Worm (Caenorhabditis elegans) whole organism, mixed stage, embryonic: Measurements from ENCODE around the gene F57G9.7.

Experiments
- M03D4.4 ChIP-seq: sonication (generic microtip); optimal IDR thresholded peaks from 2 replicates; lab custom pipeline; 2017; ENCODE audit warnings: mild to moderate bottlenecking, missing genetic modification characterization, missing compliant biosample characterization
- bed-3 ChIP-seq: fragments of 200-800 bp; sonication (Bioruptor generic); optimal IDR thresholded peaks from 3 replicates; lab custom pipeline; 2018; ENCODE audit warnings: mild to moderate bottlenecking, missing genetic modification characterization, moderate library complexity, missing compliant biosample characterization
- blmp-1 ChIP-seq: fragments of 150-350 bp; optimal IDR thresholded peaks from 2 replicates; lab custom pipeline; 2014; ENCODE audit warnings: missing biosample characterization, missing genetic modification characterization
- ceh-39 ChIP-seq: fragments of 150-350 bp; optimal IDR thresholded peaks from 2 replicates; lab custom pipeline; 2014; ENCODE audit warnings: missing biosample characterization, missing genetic modification characterization
- ceh-43 ChIP-seq: fragments of 200-800 bp; sonication (Bioruptor generic); optimal IDR thresholded peaks from 2 replicates; lab custom pipeline; 2018; ENCODE audit warnings: mild to moderate bottlenecking, missing genetic modification characterization, moderate library complexity, missing compliant biosample characterization
- ceh-83 ChIP-seq: fragments of 200-800 bp; sonication (Bioruptor generic); optimal IDR thresholded peaks from 2 replicates; lab custom pipeline; 2018; ENCODE audit warnings: mild to moderate bottlenecking, missing genetic modification characterization, missing compliant biosample characterization
- ces-1 ChIP-seq: fragments of 150-350 bp; optimal IDR thresholded peaks from 2 replicates; lab custom pipeline; 2014; ENCODE audit warnings: missing biosample characterization, missing genetic modification reagents, missing genetic modification characterization
- cnd-1 ChIP-seq: fragments of 200-800 bp; sonication (Bioruptor generic); optimal IDR thresholded peaks from 2 replicates; lab custom pipeline; 2018; ENCODE audit warnings: mild to moderate bottlenecking, missing genetic modification characterization, missing compliant biosample characterization
- drap-1 ChIP-seq: fragments of 200-800 bp; sonication (Bioruptor generic); optimal IDR thresholded peaks from 3 replicates; lab custom pipeline; 2018; ENCODE audit warnings: mild to moderate bottlenecking, missing genetic modification characterization, missing compliant biosample characterization
- elt-1 ChIP-seq: sonication (generic microtip); optimal IDR thresholded peaks from 2 replicates; lab custom pipeline; 2017; ENCODE audit warnings: missing genetic modification characterization, mild to moderate bottlenecking, missing compliant biosample characterization, antibody characterized with exemption, moderate library complexity, borderline replicate concordance; ENCODE audit not compliant: insufficient read depth
- elt-3 ChIP-seq: fragments of 150-350 bp; optimal IDR thresholded peaks from 2 replicates; lab custom pipeline; 2014; ENCODE audit warnings: missing biosample characterization, missing genetic modification characterization
- flh-1 ChIP-seq: fragments of 200-800 bp; sonication (Bioruptor generic); optimal IDR thresholded peaks from 2 replicates; lab custom pipeline; 2018; ENCODE audit warnings: mild to moderate bottlenecking, missing genetic modification characterization, moderate library complexity, missing compliant biosample characterization
- ham-2 ChIP-seq: fragments of 200-800 bp; sonication (Bioruptor generic); optimal IDR thresholded peaks from 2 replicates; lab custom pipeline; 2018; ENCODE audit warnings: mild to moderate bottlenecking, missing genetic modification characterization, missing compliant biosample characterization
- hlh-1 ChIP-seq: fragments of 150-350 bp; optimal IDR thresholded peaks from 2 replicates; lab custom pipeline; 2014; ENCODE audit warnings: missing biosample characterization, missing genetic modification reagents, missing genetic modification characterization
- lin-13 ChIP-seq: fragments of 150-350 bp; optimal IDR thresholded peaks from 2 replicates; lab custom pipeline; 2014; ENCODE audit warnings: missing biosample characterization, missing genetic modification characterization
- lin-32 ChIP-seq: fragments of 200-800 bp; sonication (Bioruptor generic); optimal IDR thresholded peaks from 2 replicates; lab custom pipeline; 2018; ENCODE audit warnings: mild to moderate bottlenecking, missing genetic modification characterization, missing compliant biosample characterization
- lsy-2 ChIP-seq: fragments of 150-350 bp; optimal IDR thresholded peaks from 2 replicates; lab custom pipeline; 2014; ENCODE audit warnings: missing biosample characterization, missing genetic modification characterization
- mep-1 ChIP-seq: fragments of 150-350 bp; optimal IDR thresholded peaks from 2 replicates; lab custom pipeline; 2017; ENCODE audit warnings: missing biosample characterization, missing genetic modification reagents, missing genetic modification characterization, inconsistent platforms
- mls-2 ChIP-seq: sonication (generic microtip); optimal IDR thresholded peaks from 2 replicates; lab custom pipeline; 2016; ENCODE audit warnings: mild to moderate bottlenecking, missing genetic modification characterization, moderate library complexity, missing compliant biosample characterization
- nhr-12 ChIP-seq: fragments of 150-350 bp; optimal IDR thresholded peaks from 2 replicates; lab custom pipeline; 2014; ENCODE audit warnings: missing biosample characterization, missing genetic modification characterization
- nhr-2 ChIP-seq: fragments of 150-350 bp; optimal IDR thresholded peaks from 2 replicates; lab custom pipeline; 2014; ENCODE audit warnings: missing biosample characterization, missing genetic modification characterization
- nhr-237 ChIP-seq: fragments of 150-350 bp; optimal IDR thresholded peaks from 2 replicates; lab custom pipeline; 2014; ENCODE audit warnings: missing biosample characterization, missing genetic modification characterization
- nhr-28 ChIP-seq: fragments of 150-350 bp; optimal IDR thresholded peaks from 2 replicates; lab custom pipeline; 2014; ENCODE audit warnings: missing biosample characterization, missing genetic modification characterization
- nhr-76 ChIP-seq: sonication (generic microtip); optimal IDR thresholded peaks from 2 replicates; lab custom pipeline; 2017; ENCODE audit warnings: missing biosample characterization, missing genetic modification characterization
- pha-4 ChIP-seq: fragments of 150-350 bp; optimal IDR thresholded peaks from 2 replicates; lab custom pipeline; 2018; ENCODE audit warnings: missing biosample characterization, missing genetic modification reagents, missing genetic modification characterization
- sem-2 ChIP-seq: fragments of 200-800 bp; sonication (Bioruptor generic); optimal IDR thresholded peaks from 2 replicates; lab custom pipeline; 2018; ENCODE audit warnings: mild to moderate bottlenecking, missing genetic modification characterization, missing compliant biosample characterization
- snpc-4 ChIP-seq: fragments of 150-350 bp; optimal IDR thresholded peaks from 2 replicates; lab custom pipeline; 2014; ENCODE audit warnings: missing biosample characterization, missing genetic modification characterization
- tbx-8 ChIP-seq: fragments of 200-800 bp; sonication (Bioruptor generic); optimal IDR thresholded peaks from 2 replicates; lab custom pipeline; 2018; ENCODE audit warnings: mild to moderate bottlenecking, missing genetic modification characterization, moderate library complexity, missing compliant biosample characterization
- unc-120 ChIP-seq: sonication (generic microtip); optimal IDR thresholded peaks from 2 replicates; lab custom pipeline; 2017; ENCODE audit warnings: missing genetic modification characterization, missing compliant biosample characterization; ENCODE audit not compliant: poor library complexity, severe bottlenecking
- unc-39 ChIP-seq: fragments of 150-350 bp; optimal IDR thresholded peaks from 2 replicates; lab custom pipeline; 2014; ENCODE audit warnings: missing biosample characterization, missing genetic modification characterization
- unc-62 ChIP-seq: fragments of 150-350 bp; optimal IDR thresholded peaks from 2 replicates; lab custom pipeline; 2014; ENCODE audit warnings: missing biosample characterization, missing genetic modification reagents, missing genetic modification characterization
- ztf-11 ChIP-seq: fragments of 150-350 bp; optimal IDR thresholded peaks from 2 replicates; lab custom pipeline; 2014; ENCODE audit warnings: missing biosample characterization, missing genetic modification characterization

F57G9.7 gene

DNA sequence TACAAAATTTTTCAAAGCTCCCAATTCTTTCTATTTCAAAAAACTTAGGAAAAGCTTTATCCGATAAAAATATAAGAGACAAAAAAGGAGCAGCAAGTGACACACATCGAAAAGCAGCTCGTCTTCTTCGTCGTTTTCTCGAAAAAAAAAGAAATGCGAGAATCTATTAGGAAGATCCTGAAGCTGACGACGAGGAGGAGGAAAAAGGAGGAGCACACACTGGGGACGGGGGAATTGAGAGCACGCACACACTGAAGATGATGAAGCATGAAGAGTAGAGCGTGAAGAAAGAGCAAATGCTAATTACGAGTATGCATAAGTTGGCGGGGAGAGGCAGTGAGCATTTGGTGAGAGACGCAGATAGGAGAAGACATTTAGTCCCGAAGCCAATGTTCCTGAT, 23.6 kb downstream of the F57G9.7 start:
- TF ChIP-seq cnd-1, result no peak
- TF ChIP-seq ces-1 (GFP tag; lab: Kevin White, UChicago), result peak; percentile 64
- TF ChIP-seq, all 35 proteins: peak for 1

DNA sequence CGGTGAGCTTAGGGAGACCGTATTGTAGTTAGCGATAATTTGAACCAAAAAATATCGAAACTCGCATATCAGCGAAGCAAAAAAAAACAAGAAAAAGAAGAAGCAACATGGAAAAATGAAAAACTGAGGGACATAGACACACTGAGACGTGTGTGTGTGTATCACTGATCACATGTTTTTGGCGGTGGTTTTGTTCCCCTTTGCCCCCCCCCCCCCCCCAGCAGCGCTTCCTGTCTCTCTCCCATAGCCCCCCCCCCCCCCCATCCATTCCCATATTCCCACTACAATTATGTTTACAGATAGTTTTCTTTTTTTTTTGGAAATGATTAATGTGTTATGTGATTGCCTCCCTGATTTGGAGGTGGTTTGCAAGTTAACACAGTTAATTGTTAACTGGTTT, 28.4 kb downstream of the F57G9.7 start:
- no peak for TF ChIP-seq lsy-2
- no peak for TF ChIP-seq ztf-11
- TF ChIP-seq unc-120, result no peak
- no peak for TF ChIP-seq elt-3 (tag; lab: Kevin White, UChicago)
- no peak for TF ChIP-seq M03D4.4
- TF ChIP-seq mep-1 (tag; lab: Kevin White, UChicago), result no peak
- no peak for TF ChIP-seq ces-1 (GFP tag; lab: Kevin White, UChicago)
- TF ChIP-seq nhr-237 (tag; lab: Kevin White, UChicago), result no peak
- no peak for TF ChIP-seq ceh-39 (tag; lab: Kevin White, UChicago)
- TF ChIP-seq snpc-4 (tag; lab: Kevin White, UChicago), result no peak
- TF ChIP-seq nhr-2 (tag; lab: Kevin White, UChicago), result no peak
- TF ChIP-seq ceh-43 (GFP tag; lab: Kevin White, UChicago), result no peak
- no peak for TF ChIP-seq lin-32 (GFP tag; lab: Kevin White, UChicago)
- no peak for TF ChIP-seq unc-62 (GFP tag; lab: Kevin White, UChicago)
- no peak for TF ChIP-seq bed-3
- TF ChIP-seq blmp-1, result no peak
- TF ChIP-seq nhr-28 (tag; lab: Kevin White, UChicago), result no peak
- no peak for TF ChIP-seq ceh-83 (GFP tag; lab: Kevin White, UChicago)
- TF ChIP-seq nhr-12 (tag; lab: Kevin White, UChicago), result no peak

DNA sequence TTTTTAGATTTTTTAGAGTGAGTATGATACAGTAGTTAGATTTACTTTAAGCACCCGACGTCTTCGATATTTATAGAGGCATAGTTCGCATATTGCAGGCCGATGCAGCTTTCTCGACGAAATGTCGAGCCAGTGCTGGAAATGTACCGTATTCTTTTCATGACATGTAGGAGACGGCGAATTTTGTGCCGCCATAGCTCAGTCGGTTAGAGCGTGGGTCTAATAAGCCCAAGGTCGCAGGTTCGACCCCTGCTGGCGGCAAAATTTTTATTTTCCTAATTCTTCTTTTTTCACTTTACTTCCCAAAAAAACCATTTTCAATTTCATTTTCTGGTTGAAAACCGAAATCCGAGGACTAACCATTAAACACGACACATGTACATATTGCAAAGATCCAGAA, 35.3 kb downstream of the F57G9.7 start:
- TF ChIP-seq flh-1 (no peak), ceh-83 (GFP tag; lab: Kevin White, UChicago) (peak; percentile 52)

DNA sequence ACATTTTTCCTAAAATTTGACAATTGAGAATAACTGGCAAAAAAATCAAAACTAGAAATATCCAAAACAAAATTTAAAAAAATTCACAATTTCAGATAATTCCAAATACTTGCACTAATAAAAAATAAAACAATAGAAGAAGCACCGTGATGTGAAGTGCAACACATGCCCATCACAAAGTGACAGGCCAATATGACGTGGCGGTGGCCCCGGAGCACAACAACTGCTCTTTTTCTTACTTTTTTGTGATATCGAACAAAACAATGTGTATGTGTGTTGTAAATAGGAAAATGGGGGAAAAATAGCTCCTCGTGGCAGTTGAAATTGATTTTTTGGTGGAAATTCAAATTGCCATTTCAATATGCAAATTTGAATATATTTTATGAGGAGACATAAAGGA, 43.7 kb downstream of the F57G9.7 start:
- TF ChIP-seq ham-2 (GFP tag; lab: Kevin White, UChicago) (no peak), drap-1 (GFP tag; lab: Kevin White, UChicago) (no peak), hlh-1 (tag; lab: Kevin White, UChicago) (peak; percentile 97), ces-1 (GFP tag; lab: Kevin White, UChicago) (no peak), nhr-28 (tag; lab: Kevin White, UChicago) (no peak), unc-62 (GFP tag; lab: Kevin White, UChicago) (peak; percentile 89), nhr-12 (tag; lab: Kevin White, UChicago) (no peak), nhr-2 (tag; lab: Kevin White, UChicago) (no peak), flh-1 (no peak)

DNA sequence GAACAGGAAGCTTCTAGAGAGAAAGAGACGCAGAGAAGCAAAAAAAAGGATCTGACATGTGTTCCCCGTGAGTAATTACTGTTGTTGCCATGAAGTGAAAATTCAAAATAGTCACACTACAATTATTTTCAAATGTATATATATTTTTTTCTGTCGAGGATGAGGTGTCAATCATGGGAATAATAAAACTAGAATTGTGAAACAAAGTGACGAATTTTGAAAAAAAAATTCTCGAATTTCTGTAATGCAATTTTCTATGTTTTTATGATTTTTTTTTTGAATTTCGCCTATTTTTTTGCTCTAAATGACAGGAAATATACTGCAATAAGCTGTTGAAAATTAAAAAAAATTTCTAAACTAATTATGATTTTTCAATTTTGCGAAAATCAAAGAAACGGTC, 44.5 kb downstream of the F57G9.7 start:
- TF ChIP-seq mls-2 (no peak), snpc-4 (tag; lab: Kevin White, UChicago) (no peak), cnd-1 (no peak), lin-32 (GFP tag; lab: Kevin White, UChicago) (no peak), bed-3 (no peak), nhr-12 (tag; lab: Kevin White, UChicago) (no peak), nhr-76 (tag; lab: Kevin White, UChicago) (no peak), unc-39 (tag; lab: Kevin White, UChicago) (no peak), ztf-11 (no peak), nhr-2 (tag; lab: Kevin White, UChicago) (no peak), sem-2 (GFP tag; lab: Kevin White, UChicago) (no peak), ceh-83 (GFP tag; lab: Kevin White, UChicago) (no peak), unc-120 (no peak), ceh-43 (GFP tag; lab: Kevin White, UChicago) (no peak), M03D4.4 (no peak)
- TF ChIP-seq, all 35 proteins: peak for 0

DNA sequence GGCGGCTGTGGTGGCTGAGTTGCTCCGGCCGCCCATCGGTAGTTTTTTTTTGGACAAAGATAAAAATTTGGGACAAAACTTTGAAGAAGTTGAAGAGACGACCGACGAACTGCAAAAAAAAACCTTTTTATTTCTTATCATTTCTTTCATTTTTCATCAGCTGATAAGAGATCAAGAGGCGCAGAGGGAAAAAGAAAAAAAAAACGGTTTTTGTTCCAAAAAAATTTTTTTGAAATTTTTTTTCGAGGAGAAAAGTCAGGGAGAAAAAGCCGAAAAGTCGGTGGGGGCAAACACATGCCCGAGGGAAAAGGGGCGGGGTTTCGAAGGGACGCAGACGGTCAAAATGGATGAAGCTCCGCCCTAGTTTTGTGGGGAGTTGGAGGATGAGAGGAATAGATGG, 45.4 kb downstream of the F57G9.7 start, which contains the start of gene ras-1:
Gene ras-1 (minus strand): TSS at position 129 of the 400 bp plus-strand sequence.
- no peak for TF ChIP-seq hlh-1 (tag; lab: Kevin White, UChicago)
- TF ChIP-seq elt-1, result no peak
- no peak for TF ChIP-seq ztf-11
- no peak for TF ChIP-seq nhr-12 (tag; lab: Kevin White, UChicago)
- no peak for TF ChIP-seq drap-1 (GFP tag; lab: Kevin White, UChicago)
- TF ChIP-seq M03D4.4, result no peak
- TF ChIP-seq sem-2 (GFP tag; lab: Kevin White, UChicago), result no peak
- TF ChIP-seq elt-3 (tag; lab: Kevin White, UChicago), result no peak
- no peak for TF ChIP-seq tbx-8 (GFP tag; lab: Kevin White, UChicago)
- no peak for TF ChIP-seq snpc-4 (tag; lab: Kevin White, UChicago)
- no peak for TF ChIP-seq ceh-39 (tag; lab: Kevin White, UChicago)
- no peak for TF ChIP-seq nhr-2 (tag; lab: Kevin White, UChicago)
- TF ChIP-seq mls-2, result no peak
- TF ChIP-seq pha-4, result no peak
- TF ChIP-seq unc-120, result no peak
- no peak for TF ChIP-seq ham-2 (GFP tag; lab: Kevin White, UChicago)
- no peak for TF ChIP-seq lsy-2
- no peak for TF ChIP-seq lin-13 (tag; lab: Kevin White, UChicago)
